Worm (Caenorhabditis elegans) whole organism, late embryonic: ENCODE results near the gene ZC21.6.

Source experiments
- C38D4.7 ChIP-seq: fragments of 200-800 bp; sonication (Bioruptor generic); optimal IDR thresholded peaks from 2 replicates; lab custom pipeline; 2018; ENCODE audit warnings: mild to moderate bottlenecking, missing genetic modification characterization, moderate library complexity, missing compliant biosample characterization
- F13H6.1 ChIP-seq: sonication (generic microtip); optimal IDR thresholded peaks from 2 replicates; lab custom pipeline; 2016; ENCODE audit warnings: missing genetic modification characterization, missing compliant biosample characterization
- K09A11.1 ChIP-seq: sonication (generic microtip); optimal IDR thresholded peaks from 2 replicates; lab custom pipeline; 2017; ENCODE audit warnings: antibody characterized with exemption, mild to moderate bottlenecking, missing genetic modification characterization, missing compliant biosample characterization; ENCODE audit not compliant: insufficient read depth
- ahr-1 ChIP-seq: sonication (generic microtip); optimal IDR thresholded peaks from 2 replicates; lab custom pipeline; 2016; ENCODE audit warnings: missing genetic modification characterization, missing compliant biosample characterization
- ceh-18 ChIP-seq: sonication (generic microtip); optimal IDR thresholded peaks from 2 replicates; lab custom pipeline; 2016; ENCODE audit warnings: missing genetic modification characterization, missing compliant biosample characterization
- ceh-19 ChIP-seq: fragments of 200-800 bp; sonication (Bioruptor generic); optimal IDR thresholded peaks from 2 replicates; lab custom pipeline; 2018; ENCODE audit warnings: mild to moderate bottlenecking, missing genetic modification characterization, missing compliant biosample characterization
- ceh-22 ChIP-seq: sonication (generic microtip); optimal IDR thresholded peaks from 2 replicates; lab custom pipeline; 2017; ENCODE audit warnings: missing biosample characterization, missing genetic modification characterization
- ceh-34 ChIP-seq: sonication (generic microtip); optimal IDR thresholded peaks from 2 replicates; lab custom pipeline; 2016; ENCODE audit warnings: mild to moderate bottlenecking, missing genetic modification characterization, missing compliant biosample characterization
- ceh-9 ChIP-seq: sonication (generic microtip); optimal IDR thresholded peaks from 2 replicates; lab custom pipeline; 2016; ENCODE audit warnings: mild to moderate bottlenecking, missing genetic modification characterization, inconsistent platforms, missing compliant biosample characterization
- che-1 ChIP-seq: sonication (generic microtip); optimal IDR thresholded peaks from 2 replicates; lab custom pipeline; 2016; ENCODE audit warnings: mild to moderate bottlenecking, missing genetic modification characterization, missing compliant biosample characterization
- elt-2 ChIP-seq: sonication (generic microtip); optimal IDR thresholded peaks from 2 replicates; lab custom pipeline; 2016; ENCODE audit warnings: missing genetic modification reagents, missing genetic modification characterization, missing compliant biosample characterization
- ets-4 ChIP-seq: sonication (generic microtip); optimal IDR thresholded peaks from 2 replicates; lab custom pipeline; 2016; ENCODE audit warnings: missing genetic modification characterization, missing compliant biosample characterization
- eyg-1 ChIP-seq: sonication (generic microtip); optimal IDR thresholded peaks from 2 replicates; lab custom pipeline; 2016; ENCODE audit warnings: missing genotype, missing genetic modification characterization, missing compliant biosample characterization
- fax-1 ChIP-seq: sonication (generic microtip); optimal IDR thresholded peaks from 2 replicates; lab custom pipeline; 2016; ENCODE audit warnings: missing genotype, missing genetic modification characterization, missing compliant biosample characterization
- hlh-13 ChIP-seq: fragments of 200-800 bp; sonication (Bioruptor generic); optimal IDR thresholded peaks from 2 replicates; lab custom pipeline; 2018; ENCODE audit warnings: mild to moderate bottlenecking, missing genetic modification characterization, missing compliant biosample characterization
- hlh-15 ChIP-seq: sonication (generic microtip); optimal IDR thresholded peaks from 2 replicates; lab custom pipeline; 2016; ENCODE audit warnings: missing genetic modification characterization, missing compliant biosample characterization
- hlh-30 ChIP-seq: sonication (generic microtip); optimal IDR thresholded peaks from 2 replicates; lab custom pipeline; 2017; ENCODE audit warnings: antibody characterized with exemption, missing genetic modification characterization, missing compliant biosample characterization; ENCODE audit not compliant: insufficient read depth
- hlh-8 ChIP-seq: sonication (generic microtip); optimal IDR thresholded peaks from 2 replicates; lab custom pipeline; 2016; ENCODE audit warnings: missing genotype, missing genetic modification characterization, missing compliant biosample characterization
- lin-11 ChIP-seq: fragments of 200-800 bp; sonication (Bioruptor generic); optimal IDR thresholded peaks from 2 replicates; lab custom pipeline; 2018; ENCODE audit warnings: mild to moderate bottlenecking, missing genetic modification characterization, missing compliant biosample characterization
- madf-2 ChIP-seq: sonication (generic microtip); optimal IDR thresholded peaks from 2 replicates; lab custom pipeline; 2017; ENCODE audit warnings: missing genetic modification characterization, missing compliant biosample characterization
- nfya-1 ChIP-seq: sonication (generic microtip); optimal IDR thresholded peaks from 2 replicates; lab custom pipeline; 2017; ENCODE audit warnings: missing genetic modification characterization, mild to moderate bottlenecking, missing compliant biosample characterization, antibody characterized with exemption, moderate library complexity
- nhr-11 ChIP-seq: fragments of 150-350 bp; optimal IDR thresholded peaks from 2 replicates; lab custom pipeline; 2014; ENCODE audit warnings: missing biosample characterization, missing genetic modification characterization
- npax-4 ChIP-seq: sonication (generic microtip); optimal IDR thresholded peaks from 2 replicates; lab custom pipeline; 2016; ENCODE audit warnings: missing genetic modification characterization, missing compliant biosample characterization
- odd-2 ChIP-seq: sonication (generic microtip); optimal IDR thresholded peaks from 2 replicates; lab custom pipeline; 2017; ENCODE audit warnings: antibody characterized with exemption, mild to moderate bottlenecking, missing genetic modification characterization, missing compliant biosample characterization
- pag-3 ChIP-seq: sonication (generic microtip); optimal IDR thresholded peaks from 2 replicates; lab custom pipeline; 2016; ENCODE audit warnings: missing compliant biosample characterization, missing genetic modification characterization, borderline replicate concordance
- pha-4 ChIP-seq: fragments of 150-350 bp; optimal IDR thresholded peaks from 2 replicates; lab custom pipeline; 2018; ENCODE audit warnings: missing biosample characterization, missing genetic modification reagents, missing genetic modification characterization
- ref-2 ChIP-seq: sonication (generic microtip); optimal IDR thresholded peaks from 2 replicates; lab custom pipeline; 2016; ENCODE audit warnings: missing genetic modification characterization, missing compliant biosample characterization
- sox-2 ChIP-seq: fragments of 200-800 bp; sonication (Bioruptor generic); IDR thresholded peaks from 2 replicates; pipeline ENCODE4 v1.3.6; 2022; ENCODE audit warnings: missing genetic modification reagents, missing genetic modification characterization, missing compliant biosample characterization
- sox-4 ChIP-seq: sonication (generic microtip); optimal IDR thresholded peaks from 2 replicates; lab custom pipeline; 2017; ENCODE audit warnings: mild to moderate bottlenecking, missing genetic modification characterization, inconsistent platforms, missing compliant biosample characterization
- tbx-7 ChIP-seq: sonication (generic microtip); optimal IDR thresholded peaks from 2 replicates; lab custom pipeline; 2016; ENCODE audit warnings: missing genotype, missing genetic modification characterization, missing compliant biosample characterization
- unc-3 ChIP-seq, 2 experiments: fragments of 200-800 bp in 1 of 2; sonication (Bioruptor generic) in 1 of 2; sonication (generic microtip) in 1 of 2; conservative IDR thresholded peaks in 1 of 2; optimal IDR thresholded peaks in 1 of 2; 2 replicates each; pipeline versions ENCODE4 v1.3.6 to Lab custom; 2016 to 2022; ENCODE audit warnings: missing compliant biosample characterization in 2 of 2, missing genetic modification characterization in 2 of 2, missing genetic modification reagents in 1 of 2
- unc-86 ChIP-seq: sonication (generic microtip); optimal IDR thresholded peaks from 2 replicates; lab custom pipeline; 2016; ENCODE audit warnings: missing genetic modification characterization, missing compliant biosample characterization

The ZC21.6 gene

DNA sequence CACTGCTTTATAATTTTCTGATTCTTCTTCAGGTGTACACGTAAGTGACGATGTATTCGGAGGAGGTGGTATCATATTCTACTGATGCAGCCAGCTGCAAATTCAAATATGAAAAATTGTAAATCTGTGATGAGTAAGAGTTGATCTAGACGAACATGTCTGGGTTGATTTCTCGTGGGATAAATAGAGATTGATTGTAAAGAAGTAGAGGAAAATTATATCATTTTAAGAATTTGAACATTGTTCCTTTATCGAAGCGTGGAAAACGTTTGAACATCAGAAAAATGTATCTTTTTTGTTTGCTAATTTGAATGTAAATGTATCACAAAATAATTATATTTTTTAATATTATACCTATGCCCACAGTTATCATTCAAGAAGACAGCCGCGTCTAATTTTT is at the start of gene ZC21.6:
ZC21.6 (minus strand) TSS at position 101 of the 400 bp plus-strand sequence.
- TF ChIP-seq K09A11.1 (tag; lab: Kevin White, UChicago), result no peak
- TF ChIP-seq ceh-18 (tag; lab: Kevin White, UChicago), result no peak
- TF ChIP-seq hlh-30, result no peak
- no peak for TF ChIP-seq C38D4.7 (GFP tag; lab: Kevin White, UChicago)
- TF ChIP-seq nfya-1, result no peak
- no peak for TF ChIP-seq eyg-1 (tag; lab: Kevin White, UChicago)
- TF ChIP-seq unc-3 (GFP tag; conservative IDR thresholded peaks at IDR 0.05; lab: Robert Waterston, UW), result no peak
- TF ChIP-seq unc-3 (tag; optimal IDR thresholded peaks at IDR 0.05; lab: Kevin White, UChicago), result no peak
- no peak for TF ChIP-seq ref-2
- TF ChIP-seq F13H6.1, result no peak
- TF ChIP-seq unc-86 (tag; lab: Kevin White, UChicago), result no peak
- no peak for TF ChIP-seq tbx-7
- TF ChIP-seq ets-4 (tag; lab: Kevin White, UChicago), result no peak
- TF ChIP-seq hlh-8 (tag; lab: Kevin White, UChicago), result no peak

DNA sequence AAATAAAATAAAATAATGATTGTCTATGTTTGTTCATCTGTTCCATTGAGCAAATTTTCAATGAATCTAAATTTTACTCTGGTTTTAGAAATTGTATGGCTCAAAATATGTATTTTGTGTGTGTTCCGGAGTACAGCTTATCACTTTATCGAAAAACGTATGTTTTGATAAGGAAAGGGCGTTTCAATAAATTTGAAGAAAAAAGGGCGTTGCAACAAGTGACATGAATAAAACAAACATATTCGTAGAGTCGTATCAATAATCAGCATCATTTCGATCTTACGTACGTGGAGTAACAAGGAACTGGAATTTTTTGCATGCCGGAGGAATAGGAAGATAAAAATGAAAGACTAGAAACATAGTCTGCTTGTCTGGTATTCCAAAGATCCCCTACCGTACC is 48.7 kb upstream of the ZC21.6 start:
- TF ChIP-seq ceh-22 (tag; lab: Kevin White, UChicago) (no peak), hlh-13 (GFP tag; lab: Kevin White, UChicago) (no peak), ceh-19 (GFP tag; lab: Kevin White, UChicago) (no peak), ceh-9 (no peak), pag-3 (tag; lab: Kevin White, UChicago) (no peak), sox-2 (GFP tag; lab: Robert Waterston, UW) (no peak), elt-2 (no peak), sox-4 (tag; lab: Kevin White, UChicago) (no peak), hlh-8 (tag; lab: Kevin White, UChicago) (no peak), pha-4 (tag; lab: Kevin White, UChicago) (no peak), nhr-11 (tag; lab: Kevin White, UChicago) (no peak), lin-11 (tag; lab: Kevin White, UChicago) (no peak)

DNA sequence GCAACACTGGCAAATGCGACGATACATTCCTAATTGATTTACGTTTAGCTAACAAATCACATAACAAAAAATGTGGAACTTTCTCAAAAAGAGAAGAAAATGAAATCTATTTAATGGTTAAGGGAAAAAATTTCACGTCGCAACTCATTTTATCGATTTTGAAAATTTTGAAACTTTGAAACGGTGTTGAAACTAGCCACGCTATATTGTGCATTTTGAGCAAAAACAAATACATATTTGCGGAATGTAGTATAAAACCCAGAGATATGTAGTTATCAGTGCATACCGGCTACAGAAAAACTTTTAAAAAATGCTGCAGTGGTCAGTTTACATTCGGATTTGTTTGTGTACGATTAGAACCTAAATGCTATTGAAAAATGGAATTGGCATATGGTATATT is 48.2 kb upstream of the ZC21.6 start, which contains the start of gene C06E1.7:
C06E1.7 (minus strand) TSS at position 101 of the 400 bp plus-strand sequence.
- TF ChIP-seq ahr-1 (tag; lab: Kevin White, UChicago) (no peak), unc-86 (tag; lab: Kevin White, UChicago) (no peak), ceh-34 (tag; lab: Kevin White, UChicago) (no peak), che-1 (tag; lab: Kevin White, UChicago) (no peak)
- TF ChIP-seq, all 69 proteins: peak for 0

DNA sequence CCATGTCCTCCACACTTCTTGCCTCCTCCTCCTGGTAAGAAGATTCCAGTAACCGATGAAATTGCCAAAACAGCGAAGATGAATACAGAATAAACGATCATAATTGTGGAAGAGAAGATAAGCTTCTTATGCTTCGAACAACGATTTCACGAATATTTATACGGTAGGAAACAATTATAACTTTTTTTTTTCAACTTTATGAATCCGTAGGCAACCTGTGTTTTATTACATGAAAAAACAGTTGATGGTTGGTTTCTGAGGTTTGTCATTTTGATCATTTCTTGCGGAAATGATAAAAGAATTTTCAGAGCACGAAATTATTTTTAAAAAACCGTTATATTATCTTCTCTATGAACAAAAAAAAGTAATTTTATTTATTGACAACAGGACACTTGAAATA is 45.5 kb upstream of the ZC21.6 start, which contains the start of gene fipr-16:
fipr-16 (minus strand) TSS at position 101 of the 400 bp plus-strand sequence.
- no peak for TF ChIP-seq elt-2
- TF ChIP-seq tbx-7, result no peak
- no peak for TF ChIP-seq npax-4
- TF ChIP-seq hlh-8 (tag; lab: Kevin White, UChicago), result no peak
- TF ChIP-seq ets-4 (tag; lab: Kevin White, UChicago), result no peak
- no peak for TF ChIP-seq lin-11 (tag; lab: Kevin White, UChicago)
- no peak for TF ChIP-seq ceh-9

DNA sequence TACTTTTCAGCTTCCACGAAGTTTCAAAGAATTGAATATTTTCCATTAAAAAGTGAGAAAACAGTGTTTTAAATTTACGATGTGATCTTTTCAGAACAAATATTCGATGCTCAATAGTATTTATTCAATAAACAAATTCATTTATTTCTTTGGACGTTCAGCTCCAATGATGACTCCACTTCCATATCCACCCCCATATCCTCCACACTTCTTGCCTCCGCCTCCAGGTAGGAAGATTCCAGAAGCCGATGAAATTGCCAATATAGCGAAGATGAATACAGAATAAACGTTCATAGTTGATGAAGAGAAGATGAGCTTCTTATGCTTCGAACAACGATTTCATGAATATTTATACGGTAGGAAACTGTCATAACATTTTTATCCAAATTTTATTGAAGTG is 43.8 kb upstream of the ZC21.6 start, which contains the start of gene fip-3:
fip-3 (minus strand) TSS at position 294 of the 400 bp plus-strand sequence.
- TF ChIP-seq odd-2 (tag; lab: Kevin White, UChicago), result no peak
- TF ChIP-seq madf-2 (tag; lab: Kevin White, UChicago), result no peak
- TF ChIP-seq eyg-1 (tag; lab: Kevin White, UChicago), result no peak
- no peak for TF ChIP-seq hlh-13 (GFP tag; lab: Kevin White, UChicago)
- no peak for TF ChIP-seq sox-2 (GFP tag; lab: Robert Waterston, UW)
- no peak for TF ChIP-seq che-1 (tag; lab: Kevin White, UChicago)
- TF ChIP-seq hlh-30, result no peak
- no peak for TF ChIP-seq ceh-9
- no peak for TF ChIP-seq fax-1 (tag; lab: Kevin White, UChicago)
- TF ChIP-seq hlh-15 (tag; lab: Kevin White, UChicago), result no peak
